Worm (Caenorhabditis elegans): ENCODE measurements around the gene Y66H1A.8.

ce11 chrIV:409935-410334 lies 44.8 kb downstream of the Y66H1A.8 start, which contains the start of gene kgb-1:
- TF ChIP-seq aly-2 (tag; optimal IDR thresholded peaks at IDR 0.05): no peak
- TF ChIP-seq snpc-4 (tag; optimal IDR thresholded peaks at IDR 0.05): no peak
- TF ChIP-seq nhr-21 (tag; optimal IDR thresholded peaks at IDR 0.05): no peak
- TF ChIP-seq ama-1 (optimal IDR thresholded peaks at IDR 0.05): no peak
- no peak for TF ChIP-seq Y55F3AM.14 (GFP tag; optimal IDR thresholded peaks at IDR 0.05)
- no peak for TF ChIP-seq nhr-10 (tag; optimal IDR thresholded peaks at IDR 0.05)
- no peak for TF ChIP-seq ZK546.5 (tag; optimal IDR thresholded peaks at IDR 0.05)
- no peak for TF ChIP-seq mdl-1 (tag; optimal IDR thresholded peaks at IDR 0.05)
- TF ChIP-seq skn-1 (tag; optimal IDR thresholded peaks at IDR 0.05): no peak
- TF ChIP-seq nhr-12 (tag; optimal IDR thresholded peaks at IDR 0.05): no peak
- no peak for TF ChIP-seq unc-62 (GFP tag; optimal IDR thresholded peaks at IDR 0.05)

Data from whole organism, L2 larva.